Fruit fly (Drosophila melanogaster): ENCODE data around the gene CG14671.

dm6 chr3R:5551593-5551992 is 13.0 kb downstream of the CG14671 start:
- TF ChIP-seq CTCF (optimal IDR thresholded peaks at IDR 0.05), result no peak
- TF ChIP-seq CG8478 (optimal IDR thresholded peaks at IDR 0.05), result no peak
